Worm (Caenorhabditis elegans): ENCODE measurements around the gene C05D11.13.
A peak's percentile ranks its signal among the peaks of the same experiment; 100 is the strongest.

C05D11.13 gene

DNA sequence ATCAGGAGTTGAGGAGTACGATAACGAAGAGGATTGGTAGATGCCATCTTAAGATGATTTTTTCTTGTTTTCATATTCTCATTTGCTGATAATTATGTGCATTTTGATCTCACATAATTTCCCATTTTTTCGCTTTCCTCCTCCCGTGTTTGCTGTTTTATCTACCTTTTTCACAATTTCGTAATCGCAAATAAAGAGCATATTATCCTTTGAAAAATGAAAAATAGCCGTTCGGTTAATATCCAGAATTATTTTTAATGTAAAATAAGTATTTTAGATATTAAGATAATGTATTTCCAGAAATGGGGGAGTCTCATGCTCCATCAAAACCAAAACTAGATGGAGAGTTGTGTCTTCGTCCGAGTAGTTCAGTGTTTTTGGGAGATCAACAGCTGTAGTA, 11.4 kb downstream of the C05D11.13 start, which contains the start of gene vps-16:
vps-16 (plus strand) TSS at position 301 of the 400 bp plus-strand sequence.
- TF ChIP-seq ahr-1 (tag; optimal IDR thresholded peaks at IDR 0.05), result no peak
- TF ChIP-seq K02D7.2 (tag; optimal IDR thresholded peaks at IDR 0.05), result no peak
- no peak for TF ChIP-seq sox-2 (GFP tag; IDR thresholded peaks at IDR 0.05)
- TF ChIP-seq nhr-11 (tag; optimal IDR thresholded peaks at IDR 0.05), result no peak
- TF ChIP-seq odd-2 (tag; optimal IDR thresholded peaks at IDR 0.05), result no peak
- TF ChIP-seq dve-1 (tag; optimal IDR thresholded peaks at IDR 0.05), result no peak
- TF ChIP-seq ztf-16 (tag; optimal IDR thresholded peaks at IDR 0.05), result no peak
- TF ChIP-seq tbx-2 (tag; optimal IDR thresholded peaks at IDR 0.05), result no peak
- no peak for TF ChIP-seq ref-2 (tag; optimal IDR thresholded peaks at IDR 0.05)
- TF ChIP-seq ceh-9 (tag; optimal IDR thresholded peaks at IDR 0.05), result no peak
- no peak for TF ChIP-seq ceh-2 (tag; optimal IDR thresholded peaks at IDR 0.05)
- no peak for TF ChIP-seq ets-4 (tag; optimal IDR thresholded peaks at IDR 0.05)
- TF ChIP-seq nhr-232 (tag; optimal IDR thresholded peaks at IDR 0.05), result no peak

DNA sequence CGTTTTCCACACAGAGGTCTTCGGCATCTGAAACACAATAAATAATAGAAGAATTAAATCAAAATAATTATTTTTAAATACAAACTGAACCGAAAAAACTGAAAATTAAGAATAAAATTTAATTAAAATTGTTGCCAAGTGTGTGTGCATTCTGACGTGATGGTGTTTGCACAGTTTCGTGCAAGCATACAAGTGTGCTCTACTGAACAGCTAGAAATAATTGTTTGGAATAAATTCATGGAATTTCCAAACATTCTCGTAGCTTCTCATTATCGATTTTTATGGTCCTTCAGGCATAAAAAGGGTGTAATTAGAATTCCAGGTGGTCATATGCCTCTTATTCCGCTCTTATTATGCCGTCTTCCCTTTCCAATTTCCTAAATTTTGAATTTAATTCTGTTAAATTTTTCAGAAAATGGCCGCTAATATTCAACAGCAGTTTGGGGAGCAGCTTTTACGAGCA, 12.6 kb downstream of the C05D11.13 start, which contains the start of the genes mrps-17 and txdc-9:
mrps-17 (minus strand) TSS at position 33 of the 463 bp plus-strand sequence.
txdc-9 (plus strand) TSS at position 413 of the 463 bp plus-strand sequence.
- no peak for TF ChIP-seq F13H6.1 (tag; optimal IDR thresholded peaks at IDR 0.05)
- no peak for TF ChIP-seq ceh-45 (GFP tag; IDR thresholded peaks at IDR 0.05)
- no peak for TF ChIP-seq npax-4 (tag; optimal IDR thresholded peaks at IDR 0.05)
- no peak for TF ChIP-seq ceh-6 (GFP tag; optimal IDR thresholded peaks at IDR 0.05)
- TF ChIP-seq nhr-11 (tag; optimal IDR thresholded peaks at IDR 0.05), result no peak
- no peak for TF ChIP-seq Y22D7AL.16 (tag; optimal IDR thresholded peaks at IDR 0.05)
- no peak for TF ChIP-seq fax-1 (tag; optimal IDR thresholded peaks at IDR 0.05)
- TF ChIP-seq hlh-6 (tag; optimal IDR thresholded peaks at IDR 0.05), result no peak
- no peak for TF ChIP-seq ceh-19 (GFP tag; optimal IDR thresholded peaks at IDR 0.05)
- TF ChIP-seq K02D7.2 (tag; optimal IDR thresholded peaks at IDR 0.05), result no peak
- TF ChIP-seq lin-11 (tag; optimal IDR thresholded peaks at IDR 0.05), result no peak
- TF ChIP-seq ztf-16 (tag; optimal IDR thresholded peaks at IDR 0.05), result no peak
- no peak for TF ChIP-seq hlh-8 (tag; optimal IDR thresholded peaks at IDR 0.05)
- no peak for TF ChIP-seq pha-2 (tag; optimal IDR thresholded peaks at IDR 0.05)
- TF ChIP-seq mec-3 (tag; optimal IDR thresholded peaks at IDR 0.05; ENCODE audit: borderline replicate concordance), result no peak
- no peak for TF ChIP-seq ref-2 (tag; optimal IDR thresholded peaks at IDR 0.05)
- TF ChIP-seq ceh-18 (tag; optimal IDR thresholded peaks at IDR 0.05), result no peak
- TF ChIP-seq sox-2 (GFP tag; IDR thresholded peaks at IDR 0.05), result no peak
- no peak for TF ChIP-seq gmeb-2 (tag; optimal IDR thresholded peaks at IDR 0.05)
- TF ChIP-seq elt-4 (tag; optimal IDR thresholded peaks at IDR 0.05), result no peak
- no peak for TF ChIP-seq sdc-2 (tag; optimal IDR thresholded peaks at IDR 0.05)
- peak; percentile 36 for TF ChIP-seq tbx-2 (tag; optimal IDR thresholded peaks at IDR 0.05)
- TF ChIP-seq ama-1 (optimal IDR thresholded peaks at IDR 0.05), result no peak
- TF ChIP-seq ceh-34 (tag; optimal IDR thresholded peaks at IDR 0.05), result peak; percentile 31
- no peak for TF ChIP-seq syd-9 (tag; optimal IDR thresholded peaks at IDR 0.05)
- TF ChIP-seq unc-42 (tag; optimal IDR thresholded peaks at IDR 0.05), result peak; percentile 99
- no peak for TF ChIP-seq unc-3 (GFP tag; conservative IDR thresholded peaks at IDR 0.05)
- TF ChIP-seq unc-3 (tag; optimal IDR thresholded peaks at IDR 0.05), result no peak
- peak; percentile 27 for TF ChIP-seq unc-55 (GFP tag; optimal IDR thresholded peaks at IDR 0.05)
- no peak for TF ChIP-seq eyg-1 (tag; optimal IDR thresholded peaks at IDR 0.05)
- TF ChIP-seq lim-6 (tag; optimal IDR thresholded peaks at IDR 0.05), result no peak
- no peak for TF ChIP-seq hlh-13 (GFP tag; optimal IDR thresholded peaks at IDR 0.05)
- peak; percentile 94 for TF ChIP-seq ceh-14 (tag; optimal IDR thresholded peaks at IDR 0.05)
- TF ChIP-seq pha-4 (tag; optimal IDR thresholded peaks at IDR 0.05), result no peak
- no peak for TF ChIP-seq ceh-30 (tag; optimal IDR thresholded peaks at IDR 0.05)
- TF ChIP-seq che-1 (tag; optimal IDR thresholded peaks at IDR 0.05), result no peak
- no peak for TF ChIP-seq K09A11.1 (tag; optimal IDR thresholded peaks at IDR 0.05; ENCODE audit: insufficient read depth)
- TF ChIP-seq ceh-22 (tag; optimal IDR thresholded peaks at IDR 0.05), result no peak
- no peak for TF ChIP-seq ceh-24 (tag; optimal IDR thresholded peaks at IDR 0.05)
- TF ChIP-seq ceh-31 (tag; optimal IDR thresholded peaks at IDR 0.05), result peak; percentile 66
- TF ChIP-seq pax-1 (tag; optimal IDR thresholded peaks at IDR 0.05), result no peak
- TF ChIP-seq odd-2 (tag; optimal IDR thresholded peaks at IDR 0.05), result no peak
- no peak for TF ChIP-seq elt-2 (tag; optimal IDR thresholded peaks at IDR 0.05)
- TF ChIP-seq ahr-1 (tag; optimal IDR thresholded peaks at IDR 0.05), result no peak
- no peak for TF ChIP-seq pat-9 (tag; optimal IDR thresholded peaks at IDR 0.05)
- TF ChIP-seq nfya-1 (tag; optimal IDR thresholded peaks at IDR 0.05), result peak; percentile 65
- no peak for TF ChIP-seq fkh-6 (tag; optimal IDR thresholded peaks at IDR 0.05)

Data from whole organism, late embryonic.